Worm (Caenorhabditis elegans): ENCODE data around the gene ndub-5.
A peak's percentile ranks its signal among the peaks of the same experiment; 100 is the strongest.

Gene ndub-5

DNA sequence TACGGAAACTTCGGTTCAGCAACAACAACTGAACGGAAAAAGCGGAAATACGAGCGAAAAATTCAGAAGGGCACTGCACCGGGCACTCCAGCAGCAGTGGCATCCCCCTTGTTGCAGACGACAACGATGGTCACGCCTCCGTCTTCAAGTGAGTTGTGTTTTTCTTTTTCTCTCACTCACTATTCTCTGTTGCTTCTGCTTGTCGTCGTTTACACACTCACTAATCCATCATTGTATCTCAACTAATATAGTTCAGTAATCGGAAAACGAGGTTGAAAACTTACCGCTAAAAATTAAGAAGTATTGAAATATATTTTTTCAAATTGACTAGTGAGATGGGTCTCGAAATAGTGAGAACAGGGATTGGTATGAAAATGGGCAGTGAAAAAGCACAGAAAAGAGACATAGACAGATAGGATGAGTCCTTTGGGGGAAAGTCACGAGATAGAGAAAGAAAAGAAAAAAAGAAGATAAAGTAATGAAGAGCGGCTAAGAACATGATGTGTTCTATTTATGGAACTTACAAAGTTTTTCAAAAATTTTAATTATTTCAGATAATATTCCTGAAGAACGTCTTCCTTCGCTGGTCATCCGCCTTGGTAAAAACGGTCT, 27.9 kb downstream of the ndub-5 start:
- TF ChIP-seq pax-3 (tag; optimal IDR thresholded peaks at IDR 0.05) = no peak
- no peak for TF ChIP-seq sup-37 (GFP tag; optimal IDR thresholded peaks at IDR 0.05)
- TF ChIP-seq lin-14 (GFP tag; optimal IDR thresholded peaks at IDR 0.05) = peak; percentile 55
- TF ChIP-seq lin-13 (GFP tag; optimal IDR thresholded peaks at IDR 0.05) = no peak
- peak; percentile 59 for TF ChIP-seq blmp-1 (tag; optimal IDR thresholded peaks at IDR 0.05)
- peak; percentile 20 to 29 for TF ChIP-seq lsy-2 (tag; optimal IDR thresholded peaks at IDR 0.05)
- TF ChIP-seq nhr-20 (tag; optimal IDR thresholded peaks at IDR 0.05) = peak; percentile 0
- TF ChIP-seq aly-2 (tag; optimal IDR thresholded peaks at IDR 0.05) = no peak
- no peak for TF ChIP-seq zag-1 (tag; optimal IDR thresholded peaks at IDR 0.05)
- TF ChIP-seq mef-2 (tag; optimal IDR thresholded peaks at IDR 0.05) = peak; percentile 48
- no peak for TF ChIP-seq nhr-90 (tag; optimal IDR thresholded peaks at IDR 0.05; ENCODE audit: poor library complexity)
- TF ChIP-seq snu-23 (GFP tag; optimal IDR thresholded peaks at IDR 0.05) = peak; percentile 41
- no peak for TF ChIP-seq tbx-2 (tag; optimal IDR thresholded peaks at IDR 0.05)
- TF ChIP-seq ces-1 (GFP tag; optimal IDR thresholded peaks at IDR 0.05) = no peak
- no peak for TF ChIP-seq nhr-12 (tag; optimal IDR thresholded peaks at IDR 0.05)
- no peak for TF ChIP-seq nhr-84 (tag; optimal IDR thresholded peaks at IDR 0.05)
- peak in 1 of 6 experiments; percentile 31 for TF ChIP-seq elt-3 (tag; optimal IDR thresholded peaks at IDR 0.05)
- no peak for TF ChIP-seq vab-15 (tag; optimal IDR thresholded peaks at IDR 0.05)
- TF ChIP-seq nhr-71 (tag; optimal IDR thresholded peaks at IDR 0.05) = peak; percentile 43
- TF ChIP-seq egl-27 (tag; optimal IDR thresholded peaks at IDR 0.05) = no peak
- TF ChIP-seq pqm-1 (tag; optimal IDR thresholded peaks at IDR 0.05) = no peak
- TF ChIP-seq snpc-4 (tag; optimal IDR thresholded peaks at IDR 0.05) = no peak
- TF ChIP-seq alr-1 (tag; optimal IDR thresholded peaks at IDR 0.05; ENCODE audit: borderline replicate concordance) = no peak
- TF ChIP-seq nhr-76 (tag; optimal IDR thresholded peaks at IDR 0.05) = no peak
- peak; percentile 2 for TF ChIP-seq xbp-1 (tag; optimal IDR thresholded peaks at IDR 0.05)
- no peak for TF ChIP-seq F16B12.6 (tag; optimal IDR thresholded peaks at IDR 0.05)
- TF ChIP-seq lin-15B (tag; optimal IDR thresholded peaks at IDR 0.05) = no peak
- TF ChIP-seq nhr-47 (tag; optimal IDR thresholded peaks at IDR 0.05) = peak; percentile 24
- peak in 1 of 2 experiments; percentile 6 for TF ChIP-seq lin-35 (GFP tag; optimal IDR thresholded peaks at IDR 0.05)

DNA sequence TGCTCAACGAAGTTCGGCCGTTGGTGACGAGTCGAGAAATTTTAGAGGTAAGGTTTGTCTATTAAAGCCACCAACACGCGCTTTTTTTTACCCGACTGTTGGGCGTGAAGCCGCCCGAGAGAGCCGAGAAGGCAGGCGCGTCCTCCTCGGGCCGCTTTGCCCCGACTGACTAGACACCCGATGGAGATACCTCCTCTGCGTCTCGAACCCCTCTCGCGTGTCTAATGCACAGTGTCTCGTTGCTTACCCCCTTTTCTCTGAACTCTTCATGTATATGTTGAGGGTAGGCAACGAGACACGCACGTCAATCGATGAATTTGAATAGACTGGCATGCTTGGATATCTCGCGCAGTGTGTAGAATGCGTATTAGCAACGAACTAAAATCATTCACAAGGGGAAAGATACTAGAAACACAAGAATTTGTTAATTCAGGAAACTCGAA, 29.4 kb downstream of the ndub-5 start:
- TF ChIP-seq ces-1 (GFP tag; optimal IDR thresholded peaks at IDR 0.05) (peak; percentile 67), egl-27 (tag; optimal IDR thresholded peaks at IDR 0.05) (peak in 1 of 2 experiments; percentile 2), efl-3 (GFP tag; optimal IDR thresholded peaks at IDR 0.05) (no peak), grh-1 (GFP tag; IDR thresholded peaks at IDR 0.05) (peak; percentile 73), rnt-1 (tag; optimal IDR thresholded peaks at IDR 0.05) (peak; percentile 79), ceh-90 (tag; optimal IDR thresholded peaks at IDR 0.05) (no peak), lin-14 (GFP tag; optimal IDR thresholded peaks at IDR 0.05) (peak; percentile 88), lir-3 (tag; optimal IDR thresholded peaks at IDR 0.05; ENCODE audit: poor library complexity) (peak; percentile 35), nhr-237 (tag; optimal IDR thresholded peaks at IDR 0.05) (peak; percentile 47), ztf-11 (tag; optimal IDR thresholded peaks at IDR 0.05) (peak in 1 of 2 experiments; percentile 77), ceh-82 (tag; optimal IDR thresholded peaks at IDR 0.05) (peak; percentile 76 to 92 (median 90)), fos-1 (tag; optimal IDR thresholded peaks at IDR 0.05) (peak; percentile 84), sptf-1 (tag; optimal IDR thresholded peaks at IDR 0.05) (no peak), nhr-20 (tag; optimal IDR thresholded peaks at IDR 0.05) (peak; percentile 87), nhr-77 (tag; optimal IDR thresholded peaks at IDR 0.05) (peak; percentile 83), snu-23 (GFP tag; optimal IDR thresholded peaks at IDR 0.05) (peak; percentile 88), nhr-28 (tag; optimal IDR thresholded peaks at IDR 0.05) (no peak), C04F5.9 (tag; optimal IDR thresholded peaks at IDR 0.05) (no peak), nhr-12 (tag; optimal IDR thresholded peaks at IDR 0.05) (no peak), unc-30 (tag; optimal IDR thresholded peaks at IDR 0.05) (no peak), ceh-8 (GFP tag; optimal IDR thresholded peaks at IDR 0.05) (peak; percentile 21), blmp-1 (tag; optimal IDR thresholded peaks at IDR 0.05) (peak; percentile 47), egl-13 (tag; optimal IDR thresholded peaks at IDR 0.05) (peak; percentile 78), Y116A8C.19 (tag; optimal IDR thresholded peaks at IDR 0.05; ENCODE audit: borderline replicate concordance) (no peak), lin-15B (tag; optimal IDR thresholded peaks at IDR 0.05) (no peak), elt-2 (tag; optimal IDR thresholded peaks at IDR 0.05) (peak; percentile 80), nhr-76 (tag; optimal IDR thresholded peaks at IDR 0.05) (peak; percentile 36), lin-13 (GFP tag; optimal IDR thresholded peaks at IDR 0.05) (peak; percentile 73), ama-1 (optimal IDR thresholded peaks at IDR 0.05) (peak; percentile 99), nhr-71 (tag; optimal IDR thresholded peaks at IDR 0.05) (peak; percentile 93), unc-98 (GFP tag; IDR thresholded peaks at IDR 0.05) (no peak), C34B4.2 (tag; optimal IDR thresholded peaks at IDR 0.05) (no peak)
